Worm (Caenorhabditis elegans) whole organism, L1 larva: ENCODE data around the gene C34D4.10.

ENCODE experiments used
- C34B4.2 ChIP-seq: sonication (generic microtip); optimal IDR thresholded peaks from 2 replicates; lab custom pipeline; 2017; ENCODE audit warnings: mild to moderate bottlenecking, missing genetic modification characterization, missing compliant biosample characterization
- F16B12.6 ChIP-seq: fragments of 150-350 bp; optimal IDR thresholded peaks from 2 replicates; lab custom pipeline; 2014; ENCODE audit warnings: missing biosample characterization, missing genetic modification characterization
- aha-1 ChIP-seq: fragments of 150-350 bp; optimal IDR thresholded peaks from 2 replicates; lab custom pipeline; 2014; ENCODE audit warnings: missing biosample characterization, missing genetic modification characterization
- aly-2 ChIP-seq: fragments of 150-350 bp; optimal IDR thresholded peaks from 2 replicates; lab custom pipeline; 2014; ENCODE audit warnings: missing biosample characterization, missing genetic modification characterization
- ama-1 ChIP-seq: fragments of 150-350 bp; optimal IDR thresholded peaks from 2 replicates; lab custom pipeline; 2014
- ceh-82 ChIP-seq, 3 experiments: fragments of 150-350 bp in 1 of 3; sonication (generic microtip) in 2 of 3; optimal IDR thresholded peaks; 2 replicates each; lab custom pipeline; 2014 to 2017; ENCODE audit warnings: missing biosample characterization in 3 of 3, missing genetic modification characterization in 3 of 3
- efl-1 ChIP-seq, 4 experiments: fragments of 150-350 bp; optimal IDR thresholded peaks in 3 of 4; peaks in 1 of 4; 1 replicate in 1 of 4; 2 replicates in 3 of 4; lab custom pipeline; 2014; ENCODE audit warnings: missing biosample characterization in 2 of 4, missing genetic modification characterization in 2 of 4, missing genetic modification reagents in 2 of 4
- efl-3 ChIP-seq: fragments of 200-800 bp; sonication (Bioruptor generic); optimal IDR thresholded peaks from 2 replicates; lab custom pipeline; 2018; ENCODE audit warnings: mild to moderate bottlenecking, missing genetic modification characterization, missing compliant biosample characterization
- egl-27 ChIP-seq, 2 experiments: fragments of 150-350 bp in 1 of 2; sonication (generic microtip); optimal IDR thresholded peaks; 3 replicates each; lab custom pipeline; 2017 to 2018; ENCODE audit warnings: missing biosample characterization in 2 of 2, missing genetic modification characterization in 2 of 2, missing genetic modification reagents in 2 of 2
- elt-2 ChIP-seq: sonication (generic microtip); optimal IDR thresholded peaks from 2 replicates; lab custom pipeline; 2016; ENCODE audit warnings: missing genetic modification characterization, mild to moderate bottlenecking, inconsistent platforms, missing compliant biosample characterization, missing genetic modification reagents
- ets-5 ChIP-seq: fragments of 200-800 bp; sonication (Bioruptor generic); IDR thresholded peaks from 2 replicates; pipeline ENCODE4 v1.3.6; 2022; ENCODE audit warnings: missing genetic modification characterization, missing compliant biosample characterization
- fkh-10 ChIP-seq: sonication (generic microtip); optimal IDR thresholded peaks from 2 replicates; lab custom pipeline; 2017; ENCODE audit warnings: missing biosample characterization, missing genetic modification reagents, missing genetic modification characterization
- fkh-8 ChIP-seq: sonication (generic microtip); optimal IDR thresholded peaks from 2 replicates; lab custom pipeline; 2016; ENCODE audit warnings: mild to moderate bottlenecking, missing genetic modification characterization, missing compliant biosample characterization
- fos-1 ChIP-seq: fragments of 150-350 bp; optimal IDR thresholded peaks from 2 replicates; lab custom pipeline; 2014; ENCODE audit warnings: missing biosample characterization, missing genetic modification characterization
- grh-1 ChIP-seq: fragments of 200-800 bp; sonication (Bioruptor generic); IDR thresholded peaks from 2 replicates; pipeline ENCODE4 v1.3.6; 2022; ENCODE audit warnings: missing genetic modification reagents, missing genetic modification characterization, missing compliant biosample characterization
- hpl-2 ChIP-seq: fragments of 150-350 bp; optimal IDR thresholded peaks from 2 replicates; lab custom pipeline; 2014; ENCODE audit warnings: missing biosample characterization, missing genetic modification reagents, missing genetic modification characterization
- isw-1 ChIP-seq: fragments of 200-800 bp; sonication (Bioruptor generic); IDR thresholded peaks from 2 replicates; pipeline ENCODE4 v1.3.6; 2022; ENCODE audit warnings: missing genetic modification characterization, missing compliant biosample characterization
- lin-13 ChIP-seq: fragments of 150-350 bp; optimal IDR thresholded peaks from 2 replicates; lab custom pipeline; 2014; ENCODE audit warnings: missing biosample characterization, missing genetic modification reagents, missing genetic modification characterization
- lin-14 ChIP-seq: fragments of 200-800 bp; sonication (Bioruptor generic); optimal IDR thresholded peaks from 2 replicates; lab custom pipeline; 2018; ENCODE audit warnings: mild to moderate bottlenecking, missing genetic modification characterization, moderate library complexity, missing compliant biosample characterization
- lin-35 ChIP-seq, 2 experiments: fragments of 150-350 bp; optimal IDR thresholded peaks; 2 replicates each; lab custom pipeline; 2014; ENCODE audit warnings: missing biosample characterization in 2 of 2, missing genetic modification characterization in 2 of 2, missing genetic modification reagents in 2 of 2
- lin-39 ChIP-seq: fragments of 150-350 bp; optimal IDR thresholded peaks from 2 replicates; lab custom pipeline; 2014; ENCODE audit warnings: missing biosample characterization, missing genetic modification reagents, missing genetic modification characterization
- lsy-2 ChIP-seq, 2 experiments: fragments of 150-350 bp; optimal IDR thresholded peaks; 2 replicates each; lab custom pipeline; 2014; ENCODE audit warnings: missing biosample characterization in 2 of 2, missing genetic modification characterization in 2 of 2
- mab-9 ChIP-seq: fragments of 200-800 bp; sonication (Bioruptor generic); IDR thresholded peaks from 2 replicates; pipeline ENCODE4 v1.3.6; 2022; ENCODE audit warnings: missing genetic modification reagents, missing genetic modification characterization, missing compliant biosample characterization
- mep-1 ChIP-seq: fragments of 150-350 bp; optimal IDR thresholded peaks from 2 replicates; lab custom pipeline; 2014; ENCODE audit warnings: missing biosample characterization, missing genetic modification characterization
- nhr-19 ChIP-seq: fragments of 200-800 bp; sonication (Bioruptor generic); conservative IDR thresholded peaks from 2 replicates; pipeline ENCODE4 v1.3.6; 2022; ENCODE audit warnings: missing genetic modification characterization, missing compliant biosample characterization
- nhr-20 ChIP-seq: sonication (generic microtip); optimal IDR thresholded peaks from 2 replicates; lab custom pipeline; 2016; ENCODE audit warnings: mild to moderate bottlenecking, missing genetic modification characterization, missing compliant biosample characterization
- nhr-237 ChIP-seq: fragments of 150-350 bp; optimal IDR thresholded peaks from 2 replicates; lab custom pipeline; 2014; ENCODE audit warnings: missing biosample characterization, missing genetic modification characterization
- nhr-47 ChIP-seq: sonication (generic microtip); optimal IDR thresholded peaks from 2 replicates; lab custom pipeline; 2016; ENCODE audit warnings: mild to moderate bottlenecking, missing genetic modification characterization, moderate library complexity, missing compliant biosample characterization
- nhr-71 ChIP-seq: sonication (generic microtip); optimal IDR thresholded peaks from 2 replicates; lab custom pipeline; 2016; ENCODE audit warnings: mild to moderate bottlenecking, missing genetic modification characterization, moderate library complexity, missing compliant biosample characterization
- nhr-85 ChIP-seq: sonication (generic microtip); peaks from one replicate; lab custom pipeline; 2016; ENCODE audit warnings: missing genetic modification characterization, inconsistent platforms, missing compliant biosample characterization
- nhr-90 ChIP-seq: sonication (generic microtip); optimal IDR thresholded peaks from 2 replicates; lab custom pipeline; 2016; ENCODE audit warnings: mild to moderate bottlenecking, missing genetic modification characterization, missing compliant biosample characterization; ENCODE audit not compliant: poor library complexity
- pag-3 ChIP-seq: sonication (generic microtip); optimal IDR thresholded peaks from 2 replicates; lab custom pipeline; 2017; ENCODE audit warnings: missing genetic modification characterization, mild to moderate bottlenecking, missing compliant biosample characterization, antibody characterized with exemption, borderline replicate concordance; ENCODE audit not compliant: insufficient read depth
- rnt-1 ChIP-seq: sonication (generic microtip); optimal IDR thresholded peaks from 2 replicates; lab custom pipeline; 2016; ENCODE audit warnings: mild to moderate bottlenecking, missing genetic modification characterization, moderate library complexity, missing compliant biosample characterization
- snpc-4 ChIP-seq: fragments of 150-350 bp; optimal IDR thresholded peaks from 2 replicates; lab custom pipeline; 2014; ENCODE audit warnings: missing biosample characterization, missing genetic modification characterization
- snu-23 ChIP-seq: sonication (generic microtip); optimal IDR thresholded peaks from 2 replicates; lab custom pipeline; 2016; ENCODE audit warnings: missing genetic modification characterization, missing compliant biosample characterization
- unc-30 ChIP-seq: sonication (generic microtip); optimal IDR thresholded peaks from 2 replicates; lab custom pipeline; 2017; ENCODE audit warnings: missing biosample characterization, missing genetic modification characterization
- unc-86 ChIP-seq: sonication (generic microtip); optimal IDR thresholded peaks from 2 replicates; lab custom pipeline; 2016; ENCODE audit warnings: missing genetic modification characterization, missing compliant biosample characterization
- unc-98 ChIP-seq: fragments of 200-800 bp; sonication (Bioruptor generic); IDR thresholded peaks from 2 replicates; pipeline ENCODE4 v1.3.6; 2022; ENCODE audit warnings: missing genetic modification characterization, missing compliant biosample characterization
- xbp-1 ChIP-seq: sonication (generic microtip); optimal IDR thresholded peaks from 2 replicates; lab custom pipeline; 2016; ENCODE audit warnings: missing genetic modification characterization, missing compliant biosample characterization
- zip-4 ChIP-seq: fragments of 200-800 bp; sonication (Bioruptor generic); optimal IDR thresholded peaks from 2 replicates; lab custom pipeline; 2018; ENCODE audit warnings: mild to moderate bottlenecking, missing genetic modification characterization, moderate library complexity, missing compliant biosample characterization

C34D4.10 gene

ce11 chrIV:7083976-7084375 is 37.2 kb downstream of the C34D4.10 start:
- no peak for TF ChIP-seq snu-23 (GFP tag; lab: Kevin White, UChicago)
- no peak for TF ChIP-seq lin-39
- TF ChIP-seq ets-5 = no peak
- no peak for TF ChIP-seq elt-2 (tag; lab: Kevin White, UChicago)
- no peak for TF ChIP-seq lin-13
- no peak for TF ChIP-seq pag-3
- no peak for TF ChIP-seq mep-1 (tag; lab: Kevin White, UChicago)
- TF ChIP-seq unc-98 (GFP tag; lab: Robert Waterston, UW) = no peak
- no peak for TF ChIP-seq nhr-19 (GFP tag; lab: Robert Waterston, UW)
- no peak for TF ChIP-seq lin-14 (GFP tag; lab: Kevin White, UChicago)
- no peak for TF ChIP-seq isw-1 (GFP tag; lab: Robert Waterston, UW)
- TF ChIP-seq egl-27 (tag; optimal IDR thresholded peaks at IDR 0.05; lab: Kevin White, UChicago) = no peak

ce11 chrIV:7083382-7083784 is 37.8 kb downstream of the C34D4.10 start, which contains the start of gene Y43B11AR.3:
TSS of gene Y43B11AR.3 (minus strand) at chrIV:7083716.
- TF ChIP-seq C34B4.2 = no peak
- TF ChIP-seq lin-35 (GFP tag; optimal IDR thresholded peaks at IDR 0.05; lab: Kevin White, UChicago) = no peak
- TF ChIP-seq efl-1 (optimal IDR thresholded peaks at IDR 0.05; lab: Kevin White, UChicago) = peak; percentile 9 to 12
- peak in 1 of 2 experiments; percentile 22 for TF ChIP-seq efl-1 (GFP tag; optimal IDR thresholded peaks at IDR 0.05 in 1 of 2; lab: Kevin White, UChicago)
- peak; percentile 78 for TF ChIP-seq aly-2 (tag; lab: Kevin White, UChicago)
- no peak for TF ChIP-seq unc-98 (GFP tag; lab: Robert Waterston, UW)
- TF ChIP-seq aha-1 (tag; lab: Kevin White, UChicago) = no peak
- TF ChIP-seq nhr-90 (tag; lab: Kevin White, UChicago) = peak; percentile 34
- TF ChIP-seq mab-9 = no peak
- peak; percentile 8 for TF ChIP-seq nhr-47 (tag; lab: Kevin White, UChicago)
- no peak for TF ChIP-seq unc-30
- no peak for TF ChIP-seq efl-3 (GFP tag; lab: Kevin White, UChicago)
- peak; percentile 44 for TF ChIP-seq fos-1 (tag; lab: Kevin White, UChicago)
- TF ChIP-seq unc-86 = no peak
- peak; percentile 49 for TF ChIP-seq ama-1 (lab: Kevin White, UChicago)
- peak; percentile 56 for TF ChIP-seq nhr-85 (tag; lab: Kevin White, UChicago)
- no peak for TF ChIP-seq fkh-8 (tag; lab: Kevin White, UChicago)
- peak; percentile 30 for TF ChIP-seq rnt-1 (tag; lab: Kevin White, UChicago)
- TF ChIP-seq nhr-71 (tag; lab: Kevin White, UChicago) = peak; percentile 46
- no peak for TF ChIP-seq lin-39
- peak in 1 of 2 experiments; percentile 14 for TF ChIP-seq lsy-2 (tag; optimal IDR thresholded peaks at IDR 0.05; lab: Kevin White, UChicago)

ce11 chrIV:7081214-7081613 is 40.0 kb downstream of the C34D4.10 start, which contains the start of gene Y43B11AR.1:
TSS of gene Y43B11AR.1 (plus strand) at chrIV:7081514.
- no peak for TF ChIP-seq nhr-90 (tag; lab: Kevin White, UChicago)
- TF ChIP-seq nhr-47 (tag; lab: Kevin White, UChicago) = no peak
- no peak for TF ChIP-seq nhr-237 (tag; lab: Kevin White, UChicago)
- no peak for TF ChIP-seq zip-4 (GFP tag; lab: Kevin White, UChicago)
- TF ChIP-seq F16B12.6 (tag; lab: Kevin White, UChicago) = no peak
- TF ChIP-seq xbp-1 = no peak
- no peak for TF ChIP-seq snpc-4 (tag; lab: Kevin White, UChicago)
- TF ChIP-seq ama-1 (lab: Kevin White, UChicago) = no peak
- TF ChIP-seq fkh-10 (GFP tag; lab: Kevin White, UChicago) = no peak
- no peak for TF ChIP-seq hpl-2 (GFP tag; lab: Kevin White, UChicago)
- no peak for TF ChIP-seq grh-1
- TF ChIP-seq ceh-82 (tag; optimal IDR thresholded peaks at IDR 0.05; lab: Kevin White, UChicago) = no peak
- no peak for TF ChIP-seq nhr-19 (GFP tag; lab: Robert Waterston, UW)
- no peak for TF ChIP-seq fkh-8 (tag; lab: Kevin White, UChicago)
- no peak for TF ChIP-seq nhr-20 (tag; lab: Kevin White, UChicago)
- no peak for TF ChIP-seq efl-3 (GFP tag; lab: Kevin White, UChicago)
